Worm (Caenorhabditis elegans) whole organism, mixed stage, embryonic: ENCODE results near the gene M110.8.

Experiments
- blmp-1 ChIP-seq: fragments of 150-350 bp; optimal IDR thresholded peaks from 2 replicates; lab custom pipeline; 2014; ENCODE audit warnings: missing biosample characterization, missing genetic modification characterization
- ceh-83 ChIP-seq: fragments of 200-800 bp; sonication (Bioruptor generic); optimal IDR thresholded peaks from 2 replicates; lab custom pipeline; 2018; ENCODE audit warnings: mild to moderate bottlenecking, missing genetic modification characterization, missing compliant biosample characterization
- lin-13 ChIP-seq: fragments of 150-350 bp; optimal IDR thresholded peaks from 2 replicates; lab custom pipeline; 2014; ENCODE audit warnings: missing biosample characterization, missing genetic modification characterization
- lsy-2 ChIP-seq: fragments of 150-350 bp; optimal IDR thresholded peaks from 2 replicates; lab custom pipeline; 2014; ENCODE audit warnings: missing biosample characterization, missing genetic modification characterization
- nhr-12 ChIP-seq: fragments of 150-350 bp; optimal IDR thresholded peaks from 2 replicates; lab custom pipeline; 2014; ENCODE audit warnings: missing biosample characterization, missing genetic modification characterization
- nhr-28 ChIP-seq: fragments of 150-350 bp; optimal IDR thresholded peaks from 2 replicates; lab custom pipeline; 2014; ENCODE audit warnings: missing biosample characterization, missing genetic modification characterization
- nhr-76 ChIP-seq: sonication (generic microtip); optimal IDR thresholded peaks from 2 replicates; lab custom pipeline; 2017; ENCODE audit warnings: missing biosample characterization, missing genetic modification characterization
- pha-4 ChIP-seq: fragments of 150-350 bp; optimal IDR thresholded peaks from 2 replicates; lab custom pipeline; 2018; ENCODE audit warnings: missing biosample characterization, missing genetic modification reagents, missing genetic modification characterization
- snpc-4 ChIP-seq: fragments of 150-350 bp; optimal IDR thresholded peaks from 2 replicates; lab custom pipeline; 2014; ENCODE audit warnings: missing biosample characterization, missing genetic modification characterization
- unc-62 ChIP-seq: fragments of 150-350 bp; optimal IDR thresholded peaks from 2 replicates; lab custom pipeline; 2014; ENCODE audit warnings: missing biosample characterization, missing genetic modification reagents, missing genetic modification characterization
- ztf-11 ChIP-seq: fragments of 150-350 bp; optimal IDR thresholded peaks from 2 replicates; lab custom pipeline; 2014; ENCODE audit warnings: missing biosample characterization, missing genetic modification characterization

DNA sequence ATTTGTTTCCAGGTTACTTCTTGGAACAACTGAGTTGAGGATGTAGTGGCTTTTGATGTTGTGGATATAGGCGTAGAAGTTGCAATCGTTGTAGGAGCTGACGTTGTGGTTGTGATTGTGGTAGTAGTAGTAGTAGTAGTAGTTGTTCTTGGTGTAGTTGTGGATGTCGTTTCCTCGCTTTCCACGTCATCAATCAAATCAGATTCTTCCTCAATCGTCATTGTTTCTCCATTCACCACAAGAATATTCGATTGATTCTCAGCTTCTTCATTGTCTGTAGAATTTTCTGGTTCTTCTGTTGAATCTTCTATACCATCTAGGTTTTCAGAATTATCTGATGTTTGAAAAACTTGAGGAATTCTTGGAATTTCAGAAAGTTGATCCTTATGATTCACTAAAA lies 30.8 kb downstream of the M110.8 start:
- TF ChIP-seq blmp-1 (tag; lab: Kevin White, UChicago) (no peak), nhr-76 (tag; lab: Kevin White, UChicago) (no peak), lin-13 (tag; lab: Kevin White, UChicago) (no peak), lsy-2 (tag; lab: Kevin White, UChicago) (no peak), ztf-11 (tag; lab: Kevin White, UChicago) (no peak), unc-62 (GFP tag; lab: Kevin White, UChicago) (no peak), nhr-28 (tag; lab: Kevin White, UChicago) (no peak), pha-4 (tag; lab: Kevin White, UChicago) (no peak), nhr-12 (tag; lab: Kevin White, UChicago) (no peak), ceh-83 (GFP tag; lab: Kevin White, UChicago) (no peak), snpc-4 (tag; lab: Kevin White, UChicago) (no peak)
